Fruit fly (Drosophila melanogaster): ENCODE results near the gene Set.

The Set gene

DNA sequence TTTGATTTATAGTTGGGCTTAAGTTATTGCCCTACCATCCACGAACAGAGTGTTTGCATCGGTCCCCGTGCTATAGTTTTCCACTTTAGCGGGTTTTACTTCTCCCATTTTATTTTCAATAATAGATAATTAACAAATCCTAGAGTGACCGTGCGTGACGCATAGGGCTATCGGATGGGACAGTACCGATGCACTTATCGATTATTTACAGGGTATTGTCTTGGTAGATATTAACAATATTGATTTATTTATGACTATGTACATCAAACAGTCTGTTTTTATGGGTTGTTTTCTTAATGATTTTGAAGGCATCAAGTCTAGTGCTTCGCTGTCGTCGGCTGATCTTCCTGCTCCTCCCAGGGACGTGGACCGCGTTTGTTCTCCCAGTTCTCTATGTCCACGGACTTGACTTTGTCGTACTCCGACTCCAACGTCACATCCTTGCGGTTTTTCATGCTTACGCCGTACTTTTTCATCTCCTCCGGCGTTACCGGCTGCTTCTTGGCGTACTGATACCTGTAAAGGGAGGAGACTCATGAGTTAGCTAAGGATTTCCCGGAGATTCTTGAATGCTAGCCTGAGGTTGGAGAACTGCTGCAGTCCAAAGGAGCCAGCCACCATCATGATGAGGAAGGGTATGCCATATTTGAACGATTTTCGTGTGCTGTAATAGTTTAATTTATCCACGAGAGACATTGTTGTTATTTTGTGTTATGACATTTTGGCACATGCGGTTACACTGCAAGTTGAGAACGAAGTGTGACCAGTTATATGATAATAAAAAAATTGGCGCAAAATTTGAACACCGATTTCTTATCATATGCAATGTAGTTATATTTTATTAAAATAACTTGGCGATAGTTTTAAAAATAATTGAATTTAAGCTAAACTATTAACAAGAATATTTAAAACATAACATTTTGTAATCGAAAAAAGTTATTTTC lies 14.8 kb downstream of the Set start, which contains the start of the genes MRG15 and Tm1 (continued):
- TF ChIP-seq Sry-β (GFP tag; optimal IDR thresholded peaks at IDR 0.05), result no peak
- peak; percentile 59; the same call in 1 of the 2 replicates for TF ChIP-seq hbn (GFP tag; IDR thresholded peaks at IDR 0.05; ENCODE audit: partially characterized antibody)
- TF ChIP-seq HLH54F (GFP tag; optimal IDR thresholded peaks at IDR 0.05), result peak; percentile 1
- no peak for TF ChIP-seq CG17328 (GFP tag; IDR thresholded peaks at IDR 0.05)
- TF ChIP-seq ci (GFP tag; IDR thresholded peaks at IDR 0.05), result 0 out of 3 replicates have a peak, but pooled peaks have one; percentile 36
- TF ChIP-seq gsb-n (tag; optimal IDR thresholded peaks at IDR 0.05), result no peak
- TF ChIP-seq fu2 (GFP tag; optimal IDR thresholded peaks at IDR 0.05), result no peak
- TF ChIP-seq Sox100B (GFP tag; optimal IDR thresholded peaks at IDR 0.05), result no peak
- TF ChIP-seq CG8290 (GFP tag; optimal IDR thresholded peaks at IDR 0.05), result no peak
- TF ChIP-seq CG8290 (tag; optimal IDR thresholded peaks at IDR 0.05), result peak in 1 of 2 experiments; percentile 30
- TF ChIP-seq HLH4C (GFP tag; IDR thresholded peaks at IDR 0.05; ENCODE audit: partially characterized antibody), result peak; percentile 68
- no peak for TF ChIP-seq CG3726 (GFP tag; IDR thresholded peaks at IDR 0.05)
- TF ChIP-seq CG6791 (GFP tag; IDR thresholded peaks at IDR 0.05; ENCODE audit: partially characterized antibody), result peak; percentile 61
- TF ChIP-seq sqz (GFP tag; optimal IDR thresholded peaks at IDR 0.05), result peak; percentile 89
- no peak for TF ChIP-seq usp (GFP tag; optimal IDR thresholded peaks at IDR 0.05)
- TF ChIP-seq HmgD (GFP tag; optimal IDR thresholded peaks at IDR 0.05), result no peak
- TF ChIP-seq CG3847 (GFP tag; IDR thresholded peaks at IDR 0.05), result peak; percentile 31; the same call in 1 of the 2 replicates
- TF ChIP-seq org-1 (GFP tag; optimal IDR thresholded peaks at IDR 0.05), result no peak
- TF ChIP-seq inv (GFP tag; IDR thresholded peaks at IDR 0.05; ENCODE audit: partially characterized antibody), result peak; percentile 49; the same call in 1 of the 2 replicates
- no peak for TF ChIP-seq Stat92E (GFP tag; optimal IDR thresholded peaks at IDR 0.05)
- TF ChIP-seq knrl (GFP tag; IDR thresholded peaks at IDR 0.05; ENCODE audit: partially characterized antibody), result peak; percentile 66; the same call in 2 of the 3 replicates
- no peak for TF ChIP-seq grau (tag; optimal IDR thresholded peaks at IDR 0.05)
- TF ChIP-seq Rfx (GFP tag; IDR thresholded peaks at IDR 0.05), result 0 out of 2 replicates have a peak, but pooled peaks have one; percentile 38
- TF ChIP-seq gcm (GFP tag; optimal IDR thresholded peaks at IDR 0.05), result no peak
- TF ChIP-seq bbx (GFP tag; IDR thresholded peaks at IDR 0.05; ENCODE audit: partially characterized antibody), result peak; percentile 80
- TF ChIP-seq CG5245 (GFP tag; optimal IDR thresholded peaks at IDR 0.05), result no peak
- peak; percentile 35 for TF ChIP-seq Med (GFP tag)
- TF ChIP-seq nau (GFP tag; optimal IDR thresholded peaks at IDR 0.05), result no peak
- peak; percentile 9 for TF ChIP-seq CG2120 (GFP tag; optimal IDR thresholded peaks at IDR 0.05)
- TF ChIP-seq sens-2 (GFP tag; IDR thresholded peaks at IDR 0.05), result no peak
- no peak for TF ChIP-seq CG16863 (GFP tag; optimal IDR thresholded peaks at IDR 0.05)
- TF ChIP-seq bsh (GFP tag; optimal IDR thresholded peaks at IDR 0.05), result no peak
- no peak for TF ChIP-seq kah (GFP tag; optimal IDR thresholded peaks at IDR 0.05)
- no peak for TF ChIP-seq ranshi (GFP tag; IDR thresholded peaks at IDR 0.05)
- TF ChIP-seq seq (GFP tag; IDR thresholded peaks at IDR 0.05), result no peak
- peak; percentile 37 for TF ChIP-seq sna (GFP tag; IDR thresholded peaks at IDR 0.05; ENCODE audit: partially characterized antibody)
- no peak for TF ChIP-seq Asciz (GFP tag; optimal IDR thresholded peaks at IDR 0.05)
- no peak for TF ChIP-seq Side (GFP tag; optimal IDR thresholded peaks at IDR 0.05)
- no peak for TF ChIP-seq CG30431 (GFP tag; optimal IDR thresholded peaks at IDR 0.05)
- TF ChIP-seq CG8359 (GFP tag; optimal IDR thresholded peaks at IDR 0.05; ENCODE audit: borderline replicate concordance), result no peak
- peak; percentile 5 for TF ChIP-seq CG8924 (tag; optimal IDR thresholded peaks at IDR 0.05)
- peak; percentile 38 for TF ChIP-seq CG15514 (GFP tag; optimal IDR thresholded peaks at IDR 0.05)
- peak; percentile 19 for TF ChIP-seq CG14710 (tag; optimal IDR thresholded peaks at IDR 0.05)
- peak; percentile 19 for TF ChIP-seq stwl (tag; optimal IDR thresholded peaks at IDR 0.05)
- TF ChIP-seq ase (GFP tag; IDR thresholded peaks at IDR 0.05), result no peak
- no peak for TF ChIP-seq Camta (GFP tag; optimal IDR thresholded peaks at IDR 0.05)
- peak; percentile 72; the same call in 2 of the 3 replicates for TF ChIP-seq Opbp (GFP tag; IDR thresholded peaks at IDR 0.05; ENCODE audit: partially characterized antibody)

All from whole organism, embryonic.